Worm (Caenorhabditis elegans): Measurements from ENCODE around the gene R03C1.1.

ce11 chrII:14959273-14959672 lies 49.1 kb upstream of the R03C1.1 start:
- TF ChIP-seq unc-86 (tag; optimal IDR thresholded peaks at IDR 0.05) (no peak), nhr-11 (tag; optimal IDR thresholded peaks at IDR 0.05) (no peak), pqm-1 (tag; optimal IDR thresholded peaks at IDR 0.05) (no peak), pax-1 (tag; optimal IDR thresholded peaks at IDR 0.05) (no peak), F13H6.1 (tag; optimal IDR thresholded peaks at IDR 0.05) (no peak), T23F11.4 (GFP tag; optimal IDR thresholded peaks at IDR 0.05) (no peak), ets-4 (tag; optimal IDR thresholded peaks at IDR 0.05) (no peak), pag-3 (tag; optimal IDR thresholded peaks at IDR 0.05; ENCODE audit: borderline replicate concordance) (no peak), nfya-1 (tag; optimal IDR thresholded peaks at IDR 0.05) (no peak), fkh-10 (GFP tag; optimal IDR thresholded peaks at IDR 0.05) (no peak)
